Fruit fly (Drosophila melanogaster): ENCODE results near the gene CG4367.

DNA sequence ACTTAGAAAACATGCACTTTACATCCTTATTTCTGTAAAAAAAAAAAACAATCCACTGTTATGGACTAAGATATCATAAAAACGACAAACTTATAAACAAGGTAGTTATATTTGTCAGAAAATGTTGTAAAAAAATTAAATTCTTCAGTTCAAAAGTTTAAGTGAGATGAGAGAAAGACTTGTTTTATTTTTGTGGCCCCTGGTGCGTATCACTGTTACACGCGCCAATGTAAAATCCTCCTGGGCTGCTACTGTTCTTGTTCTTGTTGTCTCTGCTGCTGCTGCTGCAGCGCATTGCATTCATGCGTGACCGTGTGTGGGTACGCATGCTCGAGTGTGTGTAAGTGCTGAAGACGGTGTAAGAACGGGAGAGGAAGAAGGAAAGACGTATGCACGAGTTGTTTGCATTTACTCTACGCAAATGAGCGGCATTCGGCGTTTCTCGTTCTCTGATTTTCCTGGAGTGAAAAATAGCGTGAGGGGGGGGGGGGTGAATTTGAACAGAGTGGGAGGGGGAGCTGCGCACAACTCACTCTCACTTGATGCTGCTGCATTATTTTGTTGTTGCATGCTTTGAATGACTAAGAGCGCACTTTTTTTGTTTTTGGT, 21.1 kb downstream of the CG4367 start:
- TF ChIP-seq toe (GFP tag; optimal IDR thresholded peaks at IDR 0.05) (no peak), bab1 (GFP tag; optimal IDR thresholded peaks at IDR 0.05) (no peak), cic (GFP tag; optimal IDR thresholded peaks at IDR 0.05) (peak; percentile 67), CG7045 (GFP tag; optimal IDR thresholded peaks at IDR 0.05) (no peak), cnc (optimal IDR thresholded peaks at IDR 0.05) (no peak), CG33017 (tag; optimal IDR thresholded peaks at IDR 0.05) (no peak)

Data from whole organism, adult.